Worm (Caenorhabditis elegans): Measurements from ENCODE around the gene C18B2.5.

ce11 chrX:3585625-3586024 lies 25.3 kb downstream of the C18B2.5 start, which contains the start of gene T27A10.2:
- TF ChIP-seq hmg-4 (GFP tag; optimal IDR thresholded peaks at IDR 0.05) (no peak), hnd-1 (tag; optimal IDR thresholded peaks at IDR 0.05) (no peak), pes-1 (GFP tag; IDR thresholded peaks at IDR 0.05) (no peak), ets-7 (tag; optimal IDR thresholded peaks at IDR 0.05) (no peak), ceh-36 (tag; optimal IDR thresholded peaks at IDR 0.05) (no peak), ama-1 (optimal IDR thresholded peaks at IDR 0.05) (no peak), scrt-1 (GFP tag; IDR thresholded peaks at IDR 0.05) (no peak), ceh-13 (GFP tag; optimal IDR thresholded peaks at IDR 0.05) (no peak), flt-1 (GFP tag; IDR thresholded peaks at IDR 0.05) (no peak), tra-4 (tag; optimal IDR thresholded peaks at IDR 0.05) (no peak), tbx-11 (GFP tag; IDR thresholded peaks at IDR 0.05) (no peak)

All from whole organism, early embryonic.